Worm (Caenorhabditis elegans): Measurements from ENCODE around the gene fbxa-163.

DNA sequence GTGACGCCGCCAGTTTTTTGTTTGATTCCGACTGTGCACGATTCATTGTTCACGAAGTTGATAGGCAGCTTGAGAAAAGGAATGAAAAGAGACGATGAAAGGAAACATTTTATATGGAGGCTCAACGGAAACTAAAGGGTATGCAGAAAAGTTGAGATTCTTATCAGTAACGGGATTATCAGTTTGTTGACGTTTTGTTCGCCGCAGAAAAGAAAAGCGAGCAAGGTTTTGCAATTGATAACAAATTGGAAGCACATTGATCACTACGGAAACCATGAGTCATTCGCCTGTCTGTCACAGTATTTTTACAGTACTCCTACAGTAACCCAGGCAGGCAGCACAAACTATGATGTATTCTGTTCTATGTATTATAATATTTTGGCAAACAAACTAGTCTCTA lies 25.4 kb upstream of the fbxa-163 start:
- TF ChIP-seq fos-1 (tag; optimal IDR thresholded peaks at IDR 0.05) (no peak), unc-86 (tag; optimal IDR thresholded peaks at IDR 0.05) (no peak), tlp-1 (tag; optimal IDR thresholded peaks at IDR 0.05) (no peak), egl-27 (tag; optimal IDR thresholded peaks at IDR 0.05) (no peak), mdl-1 (tag; optimal IDR thresholded peaks at IDR 0.05) (no peak)

Data from whole organism, L1 larva.